Worm (Caenorhabditis elegans) whole organism, young adult: ENCODE data around the gene F25G6.8.
"Not testable (repeated sequence)": the region's sequence is repeated elsewhere in the genome, so short reads cannot be mapped to it uniquely, and the experiment has no call there.

Source experiments
- B0261.1 ChIP-seq: sonication (generic microtip); optimal IDR thresholded peaks from 2 replicates; lab custom pipeline; 2016; ENCODE audit warnings: mild to moderate bottlenecking, missing genetic modification characterization, moderate library complexity, missing compliant biosample characterization
- C06A6.2 ChIP-seq: fragments of 200-800 bp; sonication (Bioruptor generic); conservative IDR thresholded peaks from 2 replicates; pipeline ENCODE4 v1.3.6; 2022; ENCODE audit warnings: missing genetic modification characterization, missing compliant biosample characterization
- F10E7.11 ChIP-seq: sonication (generic microtip); optimal IDR thresholded peaks from 2 replicates; lab custom pipeline; 2017; ENCODE audit warnings: mild to moderate bottlenecking, missing genetic modification characterization, moderate library complexity, missing compliant biosample characterization
- F49E8.2 ChIP-seq: sonication (generic microtip); optimal IDR thresholded peaks from 3 replicates; lab custom pipeline; 2017; ENCODE audit warnings: missing genetic modification characterization, mild to moderate bottlenecking, missing compliant biosample characterization, antibody characterized with exemption, moderate library complexity; ENCODE audit not compliant: insufficient read depth
- F52B5.7 ChIP-seq: sonication (generic microtip); optimal IDR thresholded peaks from 2 replicates; lab custom pipeline; 2016; ENCODE audit warnings: mild to moderate bottlenecking, missing genetic modification characterization, missing compliant biosample characterization
- F55B11.4 ChIP-seq: sonication (generic microtip); optimal IDR thresholded peaks from 2 replicates; lab custom pipeline; 2016; ENCODE audit warnings: missing compliant biosample characterization, missing genetic modification characterization, borderline replicate concordance; ENCODE audit not compliant: insufficient read depth
- F57C9.4 ChIP-seq: sonication (generic microtip); optimal IDR thresholded peaks from 2 replicates; lab custom pipeline; 2017; ENCODE audit warnings: mild to moderate bottlenecking, missing genetic modification characterization, missing compliant biosample characterization
- Y53F4B.3 ChIP-seq: fragments of 200-800 bp; sonication (Bioruptor generic); IDR thresholded peaks from 2 replicates; pipeline ENCODE4 v1.3.6; 2022; ENCODE audit warnings: missing genetic modification reagents, missing genetic modification characterization, missing compliant biosample characterization
- Y56A3A.18 ChIP-seq: fragments of 200-800 bp; sonication (Bioruptor generic); IDR thresholded peaks from 2 replicates; pipeline ENCODE4 v1.3.6; 2022; ENCODE audit warnings: missing genetic modification reagents, missing genetic modification characterization, missing compliant biosample characterization
- Y67H2A.10 ChIP-seq: fragments of 200-800 bp; sonication (Bioruptor generic); conservative IDR thresholded peaks from 2 replicates; pipeline ENCODE4 v1.3.6; 2022; ENCODE audit warnings: missing genetic modification reagents, missing genetic modification characterization, missing compliant biosample characterization
- Y95B8A.8 ChIP-seq: fragments of 200-800 bp; sonication (Bioruptor generic); IDR thresholded peaks from 2 replicates; pipeline ENCODE4 v1.3.6; 2022; ENCODE audit warnings: missing genetic modification reagents, missing genetic modification characterization, missing compliant biosample characterization
- ama-1 ChIP-seq, 3 experiments: fragments of 150-350 bp in 1 of 3; sonication (generic microtip) in 2 of 3; optimal IDR thresholded peaks; 2 replicates each; lab custom pipeline; 2014 to 2018; ENCODE audit warnings: missing biosample characterization in 2 of 3, missing genetic modification characterization in 2 of 3, missing genetic modification reagents in 2 of 3
- aptf-3 ChIP-seq: fragments of 200-800 bp; sonication (Bioruptor generic); IDR thresholded peaks from 2 replicates; pipeline ENCODE4 v1.3.6; 2022; ENCODE audit warnings: missing genetic modification characterization, missing compliant biosample characterization
- atf-7 ChIP-seq: sonication (generic microtip); optimal IDR thresholded peaks from 2 replicates; lab custom pipeline; 2017; ENCODE audit warnings: mild to moderate bottlenecking, missing genetic modification characterization, missing compliant biosample characterization
- ccch-3 ChIP-seq: fragments of 200-800 bp; sonication (Bioruptor generic); optimal IDR thresholded peaks from 2 replicates; lab custom pipeline; 2018; ENCODE audit warnings: mild to moderate bottlenecking, missing genetic modification characterization, missing compliant biosample characterization
- cebp-1 ChIP-seq, 2 experiments: fragments of 200-800 bp in 1 of 2; sonication (Bioruptor generic) in 1 of 2; sonication (generic microtip) in 1 of 2; IDR thresholded peaks in 1 of 2; optimal IDR thresholded peaks in 1 of 2; 2 replicates each; pipeline versions ENCODE4 v1.3.6 to Lab custom; 2017 to 2022; ENCODE audit warnings: missing compliant biosample characterization in 2 of 2, missing genetic modification characterization in 2 of 2, mild to moderate bottlenecking in 1 of 2, missing genetic modification reagents in 1 of 2, moderate library complexity in 1 of 2
- ceh-100 ChIP-seq: fragments of 200-800 bp; sonication (Bioruptor generic); IDR thresholded peaks from 2 replicates; pipeline ENCODE4 v1.3.6; 2022; ENCODE audit warnings: missing genetic modification reagents, missing genetic modification characterization, missing compliant biosample characterization
- ceh-79 ChIP-seq: sonication (generic microtip); optimal IDR thresholded peaks from 2 replicates; lab custom pipeline; 2017; ENCODE audit warnings: mild to moderate bottlenecking, missing genetic modification characterization, missing compliant biosample characterization
- ceh-91 ChIP-seq: fragments of 200-800 bp; sonication (Bioruptor generic); IDR thresholded peaks from 2 replicates; pipeline ENCODE4 v1.3.6; 2022; ENCODE audit warnings: missing genetic modification reagents, missing genetic modification characterization, missing compliant biosample characterization
- dpff-1 ChIP-seq: sonication (generic microtip); optimal IDR thresholded peaks from 2 replicates; lab custom pipeline; 2017; ENCODE audit warnings: mild to moderate bottlenecking, missing genetic modification characterization, missing compliant biosample characterization
- efl-1 ChIP-seq: fragments of 150-350 bp; optimal IDR thresholded peaks from 2 replicates; lab custom pipeline; 2014; ENCODE audit warnings: missing biosample characterization, missing genetic modification reagents, missing genetic modification characterization
- egl-18 ChIP-seq: fragments of 200-800 bp; sonication (Bioruptor generic); IDR thresholded peaks from 2 replicates; pipeline ENCODE4 v1.3.6; 2022; ENCODE audit warnings: missing genetic modification reagents, missing genetic modification characterization, missing compliant biosample characterization
- egrh-3 ChIP-seq: fragments of 200-800 bp; sonication (Bioruptor generic); IDR thresholded peaks from 2 replicates; pipeline ENCODE4 v1.3.6; 2022; ENCODE audit warnings: missing genetic modification reagents, missing genetic modification characterization, missing compliant biosample characterization
- fkh-3 ChIP-seq: sonication (generic microtip); optimal IDR thresholded peaks from 2 replicates; lab custom pipeline; 2016; ENCODE audit warnings: mild to moderate bottlenecking, missing genetic modification characterization, missing compliant biosample characterization
- hmg-20 ChIP-seq: fragments of 200-800 bp; sonication (Bioruptor generic); IDR thresholded peaks from 2 replicates; pipeline ENCODE4 v1.3.6; 2022; ENCODE audit warnings: missing genetic modification reagents, missing genetic modification characterization, missing compliant biosample characterization
- hsf-1 ChIP-seq: fragments of 200-800 bp; sonication (Bioruptor generic); IDR thresholded peaks from 2 replicates; pipeline ENCODE4 v1.3.6; 2022; ENCODE audit warnings: missing genetic modification reagents, missing genetic modification characterization, missing compliant biosample characterization
- lin-40 ChIP-seq: sonication (generic microtip); optimal IDR thresholded peaks from 2 replicates; lab custom pipeline; 2016; ENCODE audit warnings: missing genetic modification characterization, mild to moderate bottlenecking, missing compliant biosample characterization, missing genotype, missing genetic modification reagents
- lsl-1 ChIP-seq: fragments of 200-800 bp; sonication (Bioruptor generic); optimal IDR thresholded peaks from 2 replicates; lab custom pipeline; 2018; ENCODE audit warnings: mild to moderate bottlenecking, missing genetic modification characterization, moderate library complexity, missing compliant biosample characterization
- madf-10 ChIP-seq: sonication (generic microtip); optimal IDR thresholded peaks from 2 replicates; lab custom pipeline; 2016; ENCODE audit warnings: mild to moderate bottlenecking, missing genetic modification characterization, missing compliant biosample characterization
- madf-3 ChIP-seq: fragments of 200-800 bp; sonication (Bioruptor generic); IDR thresholded peaks from 2 replicates; pipeline ENCODE4 v1.3.6; 2022; ENCODE audit warnings: missing genetic modification reagents, missing genetic modification characterization, missing compliant biosample characterization
- mcd-1 ChIP-seq: fragments of 200-800 bp; sonication (Bioruptor generic); IDR thresholded peaks from 2 replicates; pipeline ENCODE4 v1.3.6; 2022; ENCODE audit warnings: missing genetic modification reagents, missing genetic modification characterization, missing compliant biosample characterization
- nfya-2 ChIP-seq: fragments of 200-800 bp; sonication (Bioruptor generic); IDR thresholded peaks from 2 replicates; pipeline ENCODE4 v1.3.6; 2022; ENCODE audit warnings: missing genetic modification reagents, missing genetic modification characterization, missing compliant biosample characterization
- pha-4 ChIP-seq: fragments of 150-350 bp; sonication (generic microtip); optimal IDR thresholded peaks from 2 replicates; lab custom pipeline; 2014; ENCODE audit warnings: missing biosample characterization, missing genetic modification reagents, missing genetic modification characterization
- repo-1 ChIP-seq: sonication (generic microtip); optimal IDR thresholded peaks from 2 replicates; lab custom pipeline; 2017; ENCODE audit warnings: mild to moderate bottlenecking, missing genetic modification characterization, missing compliant biosample characterization
- sdz-38 ChIP-seq: sonication (generic microtip); optimal IDR thresholded peaks from 2 replicates; lab custom pipeline; 2016; ENCODE audit warnings: missing genotype, missing genetic modification characterization, missing compliant biosample characterization
- snpc-4 ChIP-seq, 5 experiments: fragments of 150-350 bp in 1 of 5; sonication (generic microtip) in 4 of 5; optimal IDR thresholded peaks; 2 replicates each; lab custom pipeline; 2014 to 2018; ENCODE audit warnings: missing genetic modification characterization in 5 of 5, missing biosample characterization in 3 of 5, antibody characterized with exemption in 2 of 5, mild to moderate bottlenecking in 2 of 5, missing compliant biosample characterization in 2 of 5, missing genotype in 2 of 5, moderate library complexity in 2 of 5, missing genetic modification reagents in 1 of 5
- somi-1 ChIP-seq: fragments of 200-800 bp; sonication (Bioruptor generic); optimal IDR thresholded peaks from 2 replicates; lab custom pipeline; 2018; ENCODE audit warnings: mild to moderate bottlenecking, missing genetic modification characterization, missing compliant biosample characterization
- sptf-2 ChIP-seq: fragments of 200-800 bp; sonication (Bioruptor generic); optimal IDR thresholded peaks from 2 replicates; lab custom pipeline; 2018; ENCODE audit warnings: mild to moderate bottlenecking, missing genetic modification characterization, missing compliant biosample characterization
- tbp1 ChIP-seq: fragments of 200-800 bp; sonication (Bioruptor generic); optimal IDR thresholded peaks from 2 replicates; lab custom pipeline; 2018; ENCODE audit warnings: mild to moderate bottlenecking, missing genetic modification characterization, missing compliant biosample characterization
- unc-130 ChIP-seq: sonication (generic microtip); optimal IDR thresholded peaks from 2 replicates; lab custom pipeline; 2016; ENCODE audit warnings: missing genetic modification reagents, missing genetic modification characterization, missing compliant biosample characterization
- zfh-2 ChIP-seq: fragments of 200-800 bp; sonication (Bioruptor generic); conservative IDR thresholded peaks from 2 replicates; pipeline ENCODE4 v1.3.6; 2022; ENCODE audit warnings: missing genetic modification reagents, missing genetic modification characterization, missing compliant biosample characterization
- zim-3 ChIP-seq: sonication (generic microtip); optimal IDR thresholded peaks from 2 replicates; lab custom pipeline; 2017; ENCODE audit warnings: mild to moderate bottlenecking, missing genetic modification characterization, moderate library complexity, missing compliant biosample characterization
- ztf-3 ChIP-seq: fragments of 200-800 bp; sonication (Bioruptor generic); optimal IDR thresholded peaks from 2 replicates; lab custom pipeline; 2018; ENCODE audit warnings: mild to moderate bottlenecking, missing genetic modification characterization, missing compliant biosample characterization

F25G6.8 gene

DNA sequence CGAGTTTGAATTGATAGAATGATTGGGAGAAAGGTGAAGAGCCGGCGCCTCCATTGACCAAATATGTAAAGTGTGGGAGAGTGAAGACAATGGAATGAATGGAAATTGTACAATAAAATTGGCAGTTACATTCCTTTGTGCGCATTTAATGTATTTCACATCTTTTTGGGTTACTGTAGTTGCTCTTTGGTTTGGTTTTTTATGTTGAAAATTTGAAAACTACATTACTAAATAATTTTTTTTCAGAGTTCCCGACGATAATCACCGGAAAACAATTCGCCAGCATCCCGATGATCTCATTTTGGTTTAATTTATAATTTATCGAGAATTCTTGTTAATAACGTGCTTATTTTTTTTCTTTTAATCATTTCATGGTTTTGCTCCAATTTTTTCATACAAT is 16.0 kb upstream of the F25G6.8 start, which contains the start of gene C10B5.1:
TSS of gene C10B5.1 (plus strand) at position 301 of the 400 bp plus-strand sequence.
- no peak for TF ChIP-seq dpff-1 (tag; lab: Kevin White, UChicago)
- no peak for TF ChIP-seq cebp-1 (GFP tag; IDR thresholded peaks at IDR 0.05; lab: Robert Waterston, UW)
- TF ChIP-seq cebp-1 (tag; optimal IDR thresholded peaks at IDR 0.05; lab: Kevin White, UChicago), result no peak

DNA sequence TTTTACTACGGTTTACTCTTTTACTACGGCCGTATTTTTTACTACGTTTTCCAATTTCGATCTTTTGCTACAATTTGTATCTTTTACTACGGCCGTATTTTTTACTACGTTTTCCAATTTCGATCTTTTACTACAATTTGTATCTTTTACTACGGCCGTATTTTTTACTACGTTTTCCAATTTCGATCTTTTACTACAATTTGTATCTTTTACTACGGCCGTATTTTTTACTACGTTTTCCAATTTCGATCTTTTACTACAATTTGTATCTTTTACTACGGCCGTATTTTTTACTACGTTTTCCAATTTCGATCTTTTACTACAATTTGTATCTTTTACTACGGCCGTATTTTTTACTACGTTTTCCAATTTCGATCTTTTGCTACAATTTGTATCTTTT is 9.8 kb upstream of the F25G6.8 start, which contains the start of gene F25G6.1:
TSS of gene F25G6.1 (plus strand) at position 301 of the 400 bp plus-strand sequence.
- TF ChIP-seq ceh-100, mcd-1, Y53F4B.3 (GFP tag; lab: Robert Waterston, UW): not testable (repeated sequence)

ce11 chrV:8569841-8570361 is 4.9 kb upstream of the F25G6.8 start, which contains the start of the genes F25G6.9 and symk-1:
F25G6.9 (minus strand) TSS chrV:8570000.
symk-1 (plus strand) TSS chrV:8570311.
- TF ChIP-seq fkh-3 (tag; lab: Kevin White, UChicago) (no peak), F52B5.7 (no peak), B0261.1 (tag; lab: Kevin White, UChicago) (no peak), hsf-1 (GFP tag; lab: Robert Waterston, UW) (0 out of 2 replicates have a peak, but pooled peaks have one; percentile 21), Y56A3A.18 (GFP tag; lab: Robert Waterston, UW) (no peak), egrh-3 (GFP tag; lab: Robert Waterston, UW) (no peak), unc-130 (GFP tag; lab: Kevin White, UChicago) (no peak), zim-3 (tag; lab: Kevin White, UChicago) (no peak), ceh-91 (GFP tag; lab: Robert Waterston, UW) (no peak), somi-1 (GFP tag; lab: Kevin White, UChicago) (no peak), F10E7.11 (tag; lab: Kevin White, UChicago) (no peak), ama-1 (optimal IDR thresholded peaks at IDR 0.05; lab: Kevin White, UChicago) (no peak), ama-1 (GFP tag; optimal IDR thresholded peaks at IDR 0.05; lab: Kevin White, UChicago) (no peak), madf-10 (tag; lab: Kevin White, UChicago) (no peak), zfh-2 (GFP tag; lab: Robert Waterston, UW) (no peak), Y67H2A.10 (no peak), aptf-3 (no peak), F55B11.4 (tag; lab: Kevin White, UChicago) (no peak), lin-40 (tag; lab: Kevin White, UChicago) (peak; percentile 72), atf-7 (tag; lab: Kevin White, UChicago) (no peak), pha-4 (no peak), F57C9.4 (tag; lab: Kevin White, UChicago) (no peak), C06A6.2 (GFP tag; lab: Robert Waterston, UW) (no peak), snpc-4 (GFP tag; optimal IDR thresholded peaks at IDR 0.05; lab: Kevin White, UChicago) (no peak), snpc-4 (tag; optimal IDR thresholded peaks at IDR 0.05; lab: Kevin White, UChicago) (peak in 2 of 4 experiments; percentile 42 to 55), ceh-79 (tag; lab: Kevin White, UChicago) (no peak), sdz-38 (no peak), egl-18 (no peak), mcd-1 (GFP tag; lab: Robert Waterston, UW) (peak; percentile 71), efl-1 (GFP tag; lab: Kevin White, UChicago) (peak; percentile 27), sptf-2 (GFP tag; lab: Kevin White, UChicago) (no peak), hmg-20 (GFP tag; lab: Robert Waterston, UW) (no peak), nfya-2 (GFP tag; lab: Robert Waterston, UW) (no peak), ccch-3 (GFP tag; lab: Kevin White, UChicago) (no peak), lsl-1 (GFP tag; lab: Kevin White, UChicago) (peak; percentile 37), ztf-3 (GFP tag; lab: Kevin White, UChicago) (no peak), tbp1 (peak; percentile 17), F49E8.2 (tag; lab: Kevin White, UChicago) (no peak), madf-3 (GFP tag; lab: Robert Waterston, UW) (no peak), Y95B8A.8 (GFP tag; lab: Robert Waterston, UW) (no peak), repo-1 (no peak)
